Fruit fly (Drosophila melanogaster) whole organism, wandering third instar larva: ENCODE results near the gene jim.

Source experiments
- Abd-B ChIP-seq: fragments of >200 bp; optimal IDR thresholded peaks from 2 replicates; lab custom pipeline; 2017; ENCODE audit warnings: missing biosample characterization, missing genetic modification characterization
- CG32264 ChIP-seq: fragments of 200-800 bp; sonication (Bioruptor generic); optimal IDR thresholded peaks from 2 replicates; lab custom pipeline; 2016; ENCODE audit warnings: missing biosample characterization, missing genetic modification characterization
- CG9705 ChIP-seq: fragments of 200-800 bp; sonication (Bioruptor generic); optimal IDR thresholded peaks from 2 replicates; lab custom pipeline; 2018; ENCODE audit warnings: missing biosample characterization, mild to moderate bottlenecking, missing genetic modification characterization
- CrebA ChIP-seq: fragments of 200-800 bp; sonication (Bioruptor generic); optimal IDR thresholded peaks from 2 replicates; lab custom pipeline; 2016; ENCODE audit warnings: missing biosample characterization, mild to moderate bottlenecking, missing genetic modification characterization, borderline replicate concordance
- Dfd ChIP-seq: fragments of >200 bp; optimal IDR thresholded peaks from 2 replicates; lab custom pipeline; 2017; ENCODE audit warnings: missing biosample characterization, missing genetic modification characterization
- Dif ChIP-seq: fragments of 200-275, 200-300 bp; sonication (Bioruptor generic); optimal IDR thresholded peaks from 2 replicates; lab custom pipeline; 2018; ENCODE audit warnings: missing biosample characterization, missing genetic modification characterization; ENCODE audit not compliant: partially characterized antibody
- GATAd ChIP-seq: sonication (Bioruptor generic); optimal IDR thresholded peaks from 2 replicates; lab custom pipeline; 2016; ENCODE audit warnings: missing biosample characterization, missing genetic modification characterization
- HLH106 ChIP-seq: fragments of 200-800 bp; optimal IDR thresholded peaks from 3 replicates; lab custom pipeline; 2019; ENCODE audit warnings: missing biosample characterization, mild to moderate bottlenecking, missing genetic modification characterization, moderate library complexity
- Hnf4 ChIP-seq: fragments of 200-800 bp; sonication (Bioruptor generic); optimal IDR thresholded peaks from 2 replicates; lab custom pipeline; 2016; ENCODE audit warnings: missing biosample characterization, mild to moderate bottlenecking, missing genetic modification characterization
- Hr78 ChIP-seq: fragments of >200 bp; optimal IDR thresholded peaks from 2 replicates; lab custom pipeline; 2017; ENCODE audit warnings: missing biosample characterization, missing genetic modification characterization
- Hr83 ChIP-seq: fragments of 200-300 bp; sonication (Bioruptor generic); optimal IDR thresholded peaks from 2 replicates; lab custom pipeline; 2016; ENCODE audit warnings: missing biosample characterization, mild to moderate bottlenecking, missing genetic modification characterization, moderate library complexity; ENCODE audit not compliant: poor library complexity, severe bottlenecking
- Jra ChIP-seq: sonication (Bioruptor generic); optimal IDR thresholded peaks from 2 replicates; lab custom pipeline; 2016; ENCODE audit warnings: missing biosample characterization, missing genetic modification characterization
- Mio ChIP-seq: sonication (Bioruptor generic); optimal IDR thresholded peaks from 2 replicates; lab custom pipeline; 2016; ENCODE audit warnings: missing biosample characterization, missing genetic modification characterization
- Myc ChIP-seq: fragments of >200 bp; optimal IDR thresholded peaks from 2 replicates; lab custom pipeline; 2017
- N ChIP-seq: fragments of >200 bp; optimal IDR thresholded peaks from 2 replicates; lab custom pipeline; 2018; ENCODE audit warnings: missing biosample characterization, missing external identifiers, missing genetic modification characterization
- OdsH ChIP-seq: fragments of 200-800 bp; sonication (Bioruptor generic); optimal IDR thresholded peaks from 2 replicates; lab custom pipeline; 2016; ENCODE audit warnings: missing biosample characterization, mild to moderate bottlenecking, missing genetic modification characterization
- Rel ChIP-seq, 2 experiments: fragments of 200-800 bp; sonication (Bioruptor generic) in 1 of 2; optimal IDR thresholded peaks; 2 replicates in 1 of 2; 3 replicates in 1 of 2; lab custom pipeline; 2016 to 2019; ENCODE audit warnings: mild to moderate bottlenecking in 2 of 2, missing biosample characterization in 2 of 2, missing genetic modification characterization in 2 of 2, moderate library complexity in 1 of 2
- Sp1 ChIP-seq: fragments of 200-800 bp; sonication (Bioruptor generic); optimal IDR thresholded peaks from 3 replicates; lab custom pipeline; 2019; ENCODE audit warnings: missing biosample characterization, mild to moderate bottlenecking, missing genetic modification characterization, moderate library complexity
- Vsx2 ChIP-seq: fragments of 200-300, 225-300 bp; sonication (Bioruptor generic); optimal IDR thresholded peaks from 2 replicates; lab custom pipeline; 2018; ENCODE audit warnings: missing biosample characterization, missing genetic modification characterization; ENCODE audit not compliant: partially characterized antibody
- br ChIP-seq: fragments of 200-800 bp; sonication (Bioruptor generic); optimal IDR thresholded peaks from 2 replicates; lab custom pipeline; 2016; ENCODE audit warnings: missing biosample characterization, missing genetic modification characterization
- brk ChIP-seq: fragments of 200-800 bp; sonication (Bioruptor generic); optimal IDR thresholded peaks from 2 replicates; lab custom pipeline; 2016; ENCODE audit warnings: missing biosample characterization, mild to moderate bottlenecking, missing genetic modification characterization
- dl ChIP-seq, 2 experiments: fragments of 175-275, 200-275 bp in 1 of 2; fragments of 200-275 bp in 1 of 2; sonication (Bioruptor generic); optimal IDR thresholded peaks; lab custom pipeline; 2018; ENCODE audit warnings: mild to moderate bottlenecking in 2 of 2, missing biosample characterization in 2 of 2, missing genetic modification characterization in 2 of 2, moderate library complexity in 2 of 2; ENCODE audit not compliant: partially characterized antibody in 2 of 2, insufficient read depth in 1 of 2
- dmrt93B ChIP-seq: fragments of 200-800 bp; sonication (Bioruptor generic); optimal IDR thresholded peaks from 2 replicates; lab custom pipeline; 2018; ENCODE audit warnings: missing biosample characterization, mild to moderate bottlenecking, missing genetic modification characterization
- dsf ChIP-seq: sonication (Bioruptor generic); optimal IDR thresholded peaks from 2 replicates; lab custom pipeline; 2016; ENCODE audit warnings: missing biosample characterization, missing genetic modification characterization, borderline replicate concordance
- foxo ChIP-seq, 2 experiments: fragments of 200-800 bp; sonication (Bioruptor generic); optimal IDR thresholded peaks; 2 replicates in 1 of 2; 3 replicates in 1 of 2; lab custom pipeline; 2016 to 2017; ENCODE audit warnings: missing biosample characterization in 2 of 2, missing genetic modification characterization in 2 of 2
- fru ChIP-seq: fragments of 200-800 bp; sonication (Bioruptor generic); optimal IDR thresholded peaks from 3 replicates; lab custom pipeline; 2016; ENCODE audit warnings: missing biosample characterization, mild to moderate bottlenecking, missing genetic modification characterization
- h ChIP-seq: fragments of 200-800 bp; sonication (Bioruptor generic); optimal IDR thresholded peaks from 3 replicates; lab custom pipeline; 2016; ENCODE audit warnings: missing biosample characterization, mild to moderate bottlenecking, missing genetic modification characterization
- jim ChIP-seq: fragments of 175-275, 200-325 bp; sonication (Bioruptor generic); optimal IDR thresholded peaks from 2 replicates; lab custom pipeline; 2016; ENCODE audit warnings: missing biosample characterization, mild to moderate bottlenecking, missing genetic modification characterization
- lola ChIP-seq: fragments of >200 bp; optimal IDR thresholded peaks from 2 replicates; lab custom pipeline; 2017; ENCODE audit warnings: missing biosample characterization, missing genetic modification characterization
- psq ChIP-seq: fragments of 200-800 bp; sonication (Bioruptor generic); optimal IDR thresholded peaks from 3 replicates; lab custom pipeline; 2017; ENCODE audit warnings: missing biosample characterization, mild to moderate bottlenecking, missing genetic modification characterization, moderate library complexity
- rgr ChIP-seq: fragments of 200-800 bp; sonication (Bioruptor generic); optimal IDR thresholded peaks from 3 replicates; lab custom pipeline; 2016; ENCODE audit warnings: missing biosample characterization, mild to moderate bottlenecking, missing genetic modification characterization
- sage ChIP-seq: fragments of 200-800 bp; sonication (Bioruptor generic); optimal IDR thresholded peaks from 2 replicates; lab custom pipeline; 2016; ENCODE audit warnings: missing biosample characterization, mild to moderate bottlenecking, missing genetic modification characterization
- sv ChIP-seq: fragments of 200-800 bp; sonication (Bioruptor generic); optimal IDR thresholded peaks from 3 replicates; lab custom pipeline; 2016; ENCODE audit warnings: missing biosample characterization, missing genetic modification characterization
- tai ChIP-seq: sonication (Bioruptor generic); optimal IDR thresholded peaks from 2 replicates; lab custom pipeline; 2016; ENCODE audit warnings: missing biosample characterization, missing genetic modification characterization
- usp ChIP-seq: fragments of >200 bp; optimal IDR thresholded peaks from 2 replicates; lab custom pipeline; 2017; ENCODE audit warnings: missing biosample characterization, missing genetic modification characterization
- woc ChIP-seq: sonication (Bioruptor generic); optimal IDR thresholded peaks from 2 replicates; lab custom pipeline; 2016; ENCODE audit warnings: missing biosample characterization, mild to moderate bottlenecking, missing genetic modification characterization

jim gene

DNA sequence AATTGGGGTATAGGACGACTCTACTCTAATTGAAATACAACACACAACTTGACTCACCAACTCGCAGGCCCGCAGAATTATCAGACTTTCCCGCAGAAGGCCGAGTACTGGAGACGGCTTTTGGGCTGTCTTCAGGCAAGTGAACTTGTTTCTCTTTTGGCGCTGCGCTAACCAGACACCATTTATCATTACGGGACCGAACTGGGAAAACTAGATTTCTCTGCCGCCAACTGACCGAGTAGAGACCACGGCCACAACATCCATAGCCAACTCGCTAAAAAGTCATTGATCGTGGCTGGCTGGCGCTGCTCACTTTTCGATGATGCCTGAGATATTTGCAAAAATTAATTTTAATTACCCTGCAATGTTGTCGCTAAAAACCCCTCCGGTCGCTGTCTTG, 13.9 kb upstream of the jim start:
- TF ChIP-seq br (no peak), Rel (GFP tag; optimal IDR thresholded peaks at IDR 0.05; lab: Kevin White, UChicago) (no peak), Rel (tag; optimal IDR thresholded peaks at IDR 0.05; lab: Kevin White, UChicago) (no peak), h (GFP tag; lab: Kevin White, UChicago) (no peak), fru (GFP tag; lab: Kevin White, UChicago) (no peak), rgr (GFP tag; lab: Kevin White, UChicago) (no peak), tai (GFP tag; lab: Kevin White, UChicago) (no peak), Abd-B (GFP tag; lab: Kevin White, UChicago) (no peak), Myc (lab: Kevin White, UChicago) (no peak), OdsH (no peak), foxo (GFP tag; optimal IDR thresholded peaks at IDR 0.05; lab: Kevin White, UChicago) (no peak), sage (GFP tag; lab: Kevin White, UChicago) (no peak), Dfd (no peak), CG32264 (GFP tag; lab: Kevin White, UChicago) (no peak), dsf (GFP tag; lab: Kevin White, UChicago) (no peak), Hr78 (no peak), N (GFP tag; lab: Kevin White, UChicago) (no peak), Sp1 (GFP tag; lab: Kevin White, UChicago) (no peak), jim (GFP tag; lab: Kevin White, UChicago) (no peak)

DNA sequence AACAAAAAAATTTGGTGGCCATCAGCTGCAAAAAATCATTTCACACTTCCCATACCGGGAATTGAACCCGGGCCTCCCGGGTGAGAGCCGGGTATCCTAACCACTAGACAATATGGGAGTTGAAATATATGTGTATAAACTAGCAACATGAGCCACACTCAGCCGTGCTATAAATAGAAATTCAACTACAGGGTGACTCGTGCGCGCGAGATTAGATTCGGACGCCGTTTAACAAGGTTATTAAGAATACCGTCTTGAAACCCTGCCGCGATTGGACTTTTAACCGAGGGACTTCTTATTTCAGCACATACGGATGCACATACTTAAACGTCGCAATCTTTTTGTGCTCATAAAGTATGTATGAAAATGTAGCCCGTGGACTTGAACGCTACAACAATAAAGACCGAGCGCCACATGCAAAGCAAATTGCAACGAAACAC, 12.7 kb upstream of the jim start:
- TF ChIP-seq Hnf4 (GFP tag; lab: Kevin White, UChicago), result peak; percentile 47
- no peak for TF ChIP-seq dsf (GFP tag; lab: Kevin White, UChicago)
- TF ChIP-seq usp (GFP tag; lab: Kevin White, UChicago), result no peak
- no peak for TF ChIP-seq br
- no peak for TF ChIP-seq jim (GFP tag; lab: Kevin White, UChicago)
- peak; percentile 14 for TF ChIP-seq Dif (GFP tag; lab: Kevin White, UChicago)
- TF ChIP-seq CG9705 (GFP tag; lab: Kevin White, UChicago), result no peak
- no peak for TF ChIP-seq Rel (GFP tag; optimal IDR thresholded peaks at IDR 0.05; lab: Kevin White, UChicago)
- TF ChIP-seq Rel (tag; optimal IDR thresholded peaks at IDR 0.05; lab: Kevin White, UChicago), result peak; percentile 35
- TF ChIP-seq dmrt93B (GFP tag; lab: Kevin White, UChicago), result no peak
- TF ChIP-seq Hr78, result no peak
- TF ChIP-seq GATAd, result no peak
- no peak for TF ChIP-seq Hr83
- no peak for TF ChIP-seq Myc (lab: Kevin White, UChicago)
- no peak for TF ChIP-seq OdsH
- peak; percentile 78 for TF ChIP-seq CrebA (GFP tag; lab: Kevin White, UChicago)
- TF ChIP-seq rgr (GFP tag; lab: Kevin White, UChicago), result peak; percentile 17
- TF ChIP-seq Mio (GFP tag; lab: Kevin White, UChicago), result no peak
- TF ChIP-seq h (GFP tag; lab: Kevin White, UChicago), result peak; percentile 6
- TF ChIP-seq foxo (GFP tag; optimal IDR thresholded peaks at IDR 0.05; lab: Kevin White, UChicago), result no peak

DNA sequence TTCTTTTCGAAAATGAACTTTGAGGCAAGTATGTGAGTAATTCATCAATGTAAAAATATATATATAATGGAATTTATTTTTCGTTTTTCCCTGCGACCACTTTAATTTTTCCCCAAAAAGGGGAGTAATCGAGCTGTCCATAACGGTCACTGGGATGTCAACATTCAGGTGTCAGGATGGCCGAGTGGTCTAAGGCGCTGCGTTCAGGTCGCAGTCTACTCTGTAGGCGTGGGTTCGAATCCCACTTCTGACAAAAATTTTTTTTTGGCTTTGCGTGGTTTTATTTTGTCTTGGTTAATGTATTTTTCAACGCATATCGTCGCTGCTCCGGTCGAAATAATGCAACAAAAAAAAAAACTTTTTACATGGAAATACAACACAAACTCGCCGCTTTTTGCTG, 8.1 kb upstream of the jim start:
- TF ChIP-seq CrebA (GFP tag; lab: Kevin White, UChicago), result no peak
- TF ChIP-seq Rel (GFP tag; optimal IDR thresholded peaks at IDR 0.05; lab: Kevin White, UChicago), result no peak
- peak; percentile 15 for TF ChIP-seq Rel (tag; optimal IDR thresholded peaks at IDR 0.05; lab: Kevin White, UChicago)
- no peak for TF ChIP-seq dmrt93B (GFP tag; lab: Kevin White, UChicago)
- no peak for TF ChIP-seq Abd-B (GFP tag; lab: Kevin White, UChicago)
- TF ChIP-seq CG32264 (GFP tag; lab: Kevin White, UChicago), result no peak

DNA sequence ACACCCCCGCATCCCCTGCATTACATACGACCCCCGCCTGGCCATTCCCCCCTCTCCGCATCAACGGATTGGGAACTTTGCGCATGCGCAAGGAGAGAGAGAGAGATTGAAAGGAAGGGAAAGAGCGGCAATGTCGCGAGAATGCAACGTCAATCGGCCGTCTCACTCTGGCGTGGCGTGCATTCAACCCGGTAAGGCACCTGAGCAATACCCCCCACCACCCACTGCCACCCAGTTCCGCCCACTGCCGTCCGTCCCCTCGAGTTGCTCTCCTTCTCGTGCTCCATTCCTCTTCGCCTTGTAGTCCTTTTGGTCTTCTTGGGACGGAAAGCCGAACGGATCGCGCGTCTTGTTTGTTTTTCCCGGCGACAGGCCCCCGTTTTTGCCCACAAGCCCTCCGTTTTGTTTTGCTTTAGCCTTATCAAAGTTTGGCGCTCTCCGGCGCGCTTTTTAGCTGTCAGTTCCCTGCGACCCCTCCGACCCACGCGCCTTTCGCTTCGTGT, 4.8 kb upstream of the jim start:
- TF ChIP-seq CG9705 (GFP tag; lab: Kevin White, UChicago), result no peak
- no peak for TF ChIP-seq OdsH
- peak; percentile 36 for TF ChIP-seq CrebA (GFP tag; lab: Kevin White, UChicago)
- TF ChIP-seq tai (GFP tag; lab: Kevin White, UChicago), result no peak
- no peak for TF ChIP-seq rgr (GFP tag; lab: Kevin White, UChicago)
- TF ChIP-seq Jra (GFP tag; lab: Kevin White, UChicago), result no peak
- no peak for TF ChIP-seq Mio (GFP tag; lab: Kevin White, UChicago)
- peak; percentile 96 for TF ChIP-seq jim (GFP tag; lab: Kevin White, UChicago)
- peak; percentile 90 for TF ChIP-seq Vsx2 (GFP tag; lab: Kevin White, UChicago)
- TF ChIP-seq Dif (GFP tag; lab: Kevin White, UChicago), result peak; percentile 80
- TF ChIP-seq foxo (GFP tag; optimal IDR thresholded peaks at IDR 0.05; lab: Kevin White, UChicago), result no peak
- no peak for TF ChIP-seq Abd-B (GFP tag; lab: Kevin White, UChicago)
- TF ChIP-seq Dfd, result no peak
- no peak for TF ChIP-seq Hr83
- peak; percentile 62 to 72 for TF ChIP-seq dl (GFP tag; optimal IDR thresholded peaks at IDR 0.05; lab: Kevin White, UChicago; ENCODE audit: insufficient read depth in 1 of 2, partially characterized antibody in 2 of 2)
- peak; percentile 26 for TF ChIP-seq fru (GFP tag; lab: Kevin White, UChicago)
- TF ChIP-seq GATAd, result no peak
- no peak for TF ChIP-seq usp (GFP tag; lab: Kevin White, UChicago)
- TF ChIP-seq brk (GFP tag; lab: Kevin White, UChicago), result no peak
- no peak for TF ChIP-seq Hnf4 (GFP tag; lab: Kevin White, UChicago)
- TF ChIP-seq woc (GFP tag; lab: Kevin White, UChicago), result no peak
- no peak for TF ChIP-seq CG32264 (GFP tag; lab: Kevin White, UChicago)
- TF ChIP-seq psq (GFP tag; lab: Kevin White, UChicago), result peak; percentile 80
- TF ChIP-seq Hr78, result no peak
- TF ChIP-seq dmrt93B (GFP tag; lab: Kevin White, UChicago), result no peak
- TF ChIP-seq sv (GFP tag; lab: Kevin White, UChicago), result no peak
- TF ChIP-seq Rel (GFP tag; optimal IDR thresholded peaks at IDR 0.05; lab: Kevin White, UChicago), result no peak
- peak; percentile 47 for TF ChIP-seq Rel (tag; optimal IDR thresholded peaks at IDR 0.05; lab: Kevin White, UChicago)
- peak; percentile 30 for TF ChIP-seq br
- peak; percentile 68 for TF ChIP-seq Sp1 (GFP tag; lab: Kevin White, UChicago)
- no peak for TF ChIP-seq Myc (lab: Kevin White, UChicago)
- peak; percentile 14 for TF ChIP-seq HLH106 (tag; lab: Kevin White, UChicago)
- TF ChIP-seq lola (GFP tag; lab: Kevin White, UChicago), result no peak
